Worm (Caenorhabditis elegans): ENCODE results near the gene hlh-4.

Gene hlh-4

DNA sequence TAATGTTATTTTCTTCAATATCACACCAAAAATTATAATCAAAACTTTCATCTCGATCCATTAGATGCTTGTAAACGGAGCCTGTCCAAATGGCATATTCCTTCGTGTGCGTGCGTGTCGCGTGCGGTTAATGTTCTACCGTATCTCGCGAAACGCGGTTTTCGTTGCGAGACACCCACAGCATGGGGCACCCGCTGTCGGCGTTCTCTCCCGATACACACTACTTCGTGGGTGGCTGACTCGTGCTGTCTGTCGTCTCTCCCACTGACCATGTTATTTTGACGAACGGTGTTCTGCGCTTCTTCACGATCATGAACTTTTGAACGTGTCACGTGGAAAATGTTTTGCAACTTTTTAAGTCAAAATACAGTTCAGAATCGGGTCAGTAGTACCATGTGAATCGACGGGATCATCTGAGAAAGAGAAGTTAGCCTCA is 26.6 kb upstream of the hlh-4 start:
- peak; percentile 89 for TF ChIP-seq him-1 (tag; optimal IDR thresholded peaks at IDR 0.05)
- TF ChIP-seq W03F9.2 (tag; optimal IDR thresholded peaks at IDR 0.05), result peak; percentile 93
- peak; percentile 40 for TF ChIP-seq dao-5 (tag; optimal IDR thresholded peaks at IDR 0.05)

DNA sequence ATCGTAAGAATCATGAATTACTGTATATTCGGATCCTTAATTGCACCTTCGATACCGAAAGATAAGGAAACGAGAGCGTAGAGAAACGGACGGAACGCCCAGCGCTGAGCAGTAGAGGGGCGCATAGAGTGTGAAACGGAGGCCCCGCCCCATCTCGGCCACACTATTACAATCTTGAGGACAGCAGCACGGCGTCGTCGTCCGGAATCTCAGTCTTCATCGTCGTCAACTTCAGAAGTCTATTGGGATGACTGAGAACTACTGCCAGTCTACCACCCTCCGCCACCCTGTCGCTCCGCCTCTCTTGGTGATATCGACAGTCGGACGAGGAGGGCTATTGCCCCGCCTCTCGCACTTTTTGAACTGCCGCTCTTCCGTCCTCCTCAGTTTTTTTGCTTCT is 25.9 kb upstream of the hlh-4 start:
- no peak for TF ChIP-seq dao-5 (tag; optimal IDR thresholded peaks at IDR 0.05)
- no peak for TF ChIP-seq him-1 (tag; optimal IDR thresholded peaks at IDR 0.05)
- no peak for TF ChIP-seq W03F9.2 (tag; optimal IDR thresholded peaks at IDR 0.05)

DNA sequence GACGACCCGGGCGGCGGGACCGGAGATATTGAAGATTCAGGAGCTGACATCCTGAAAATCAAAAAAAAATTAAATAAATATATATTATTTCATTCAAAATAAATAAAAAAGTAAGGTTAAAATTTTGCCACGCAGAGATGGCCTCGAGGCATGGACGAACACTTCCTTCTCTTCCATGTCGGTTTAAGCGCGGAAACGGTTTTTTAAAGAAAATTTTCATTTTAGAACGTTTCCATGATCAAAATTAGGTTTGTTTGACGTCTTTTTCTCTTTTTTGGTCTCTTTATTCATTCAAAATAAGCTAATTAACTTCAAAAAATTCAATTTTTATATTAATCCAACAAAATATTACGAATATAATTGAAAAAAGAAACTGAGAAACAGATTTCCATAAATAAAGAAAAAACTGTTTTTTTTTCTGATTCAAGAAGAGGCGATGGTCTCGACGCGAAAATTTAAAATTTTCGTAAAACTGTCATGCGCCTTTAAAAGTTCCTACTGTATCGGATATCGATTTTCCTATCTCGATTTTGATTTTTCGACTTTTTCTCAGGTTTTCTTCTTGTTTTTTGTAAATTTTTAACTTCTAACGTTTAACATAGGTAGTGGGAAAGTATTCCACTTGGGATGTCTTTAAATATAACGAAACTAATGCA is 23.4 kb upstream of the hlh-4 start, which contains the start of gene gcc-2:
Gene gcc-2 (minus strand): TSS at position 51 of the 656 bp plus-strand sequence.
- TF ChIP-seq him-1 (tag; optimal IDR thresholded peaks at IDR 0.05) (no peak), W03F9.2 (tag; optimal IDR thresholded peaks at IDR 0.05) (peak; percentile 29)

- no peak for TF ChIP-seq W03F9.2 (tag; optimal IDR thresholded peaks at IDR 0.05)
- no peak for TF ChIP-seq dao-5 (tag; optimal IDR thresholded peaks at IDR 0.05)
- TF ChIP-seq him-1 (tag; optimal IDR thresholded peaks at IDR 0.05), result no peak
Measured at ce11 chrIII:9760184-9760583, 21.3 kb upstream of the hlh-4 start.

DNA sequence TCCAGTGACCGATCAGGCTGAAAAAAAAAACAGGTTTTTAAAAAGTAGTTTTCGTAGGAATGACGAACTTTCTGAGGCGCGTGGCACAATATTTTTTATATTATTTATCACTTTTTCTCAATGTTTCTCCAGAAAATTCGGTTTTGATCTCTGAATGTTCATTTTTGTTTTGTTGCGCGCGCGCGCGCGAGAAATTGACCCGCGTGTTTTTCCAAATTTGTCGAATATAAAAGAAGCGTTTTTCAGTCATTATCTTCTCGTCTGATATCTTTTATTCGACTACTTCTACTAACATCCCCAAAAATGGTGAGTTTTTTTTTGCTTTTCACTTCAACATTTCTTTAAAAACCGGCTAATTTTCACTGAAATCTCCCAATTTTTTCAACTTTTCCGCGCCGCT is 20.0 kb upstream of the hlh-4 start, which contains the start of gene rmd-1:
Gene rmd-1 (plus strand): TSS at position 247 of the 400 bp plus-strand sequence.
- TF ChIP-seq him-1 (tag; optimal IDR thresholded peaks at IDR 0.05) (no peak), dao-5 (tag; optimal IDR thresholded peaks at IDR 0.05) (no peak), W03F9.2 (tag; optimal IDR thresholded peaks at IDR 0.05) (no peak)

DNA sequence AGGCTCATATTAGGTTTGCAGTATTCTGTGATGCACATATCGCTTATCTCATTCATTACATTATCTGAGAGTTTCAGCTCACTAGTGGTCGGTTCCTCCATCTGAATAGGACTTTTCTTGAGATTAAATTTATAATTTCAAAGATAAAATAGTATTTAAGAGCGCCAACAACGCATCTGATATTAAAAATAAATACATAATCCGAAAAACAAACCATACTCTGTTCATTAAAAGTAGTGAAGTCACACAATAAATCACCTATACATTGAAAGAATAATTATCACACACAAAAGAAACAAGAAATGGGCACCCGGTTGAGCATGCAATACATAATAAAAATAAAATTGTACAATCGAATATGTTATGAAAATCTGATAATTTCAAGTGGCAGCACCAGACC is 18.6 kb upstream of the hlh-4 start, which contains the start of gene vps-53:
Gene vps-53 (minus strand): TSS at position 101 of the 400 bp plus-strand sequence.
- TF ChIP-seq W03F9.2 (tag; optimal IDR thresholded peaks at IDR 0.05) (no peak), him-1 (tag; optimal IDR thresholded peaks at IDR 0.05) (no peak), dao-5 (tag; optimal IDR thresholded peaks at IDR 0.05) (no peak)

- TF ChIP-seq dao-5 (tag; optimal IDR thresholded peaks at IDR 0.05) (no peak), him-1 (tag; optimal IDR thresholded peaks at IDR 0.05) (no peak), W03F9.2 (tag; optimal IDR thresholded peaks at IDR 0.05) (no peak)
Measured at ce11 chrIII:9752852-9753251, 14.0 kb upstream of the hlh-4 start, which contains the start of gene ech-6. TSS of gene ech-6 (minus strand) at chrIII:9752883.

ce11 chrIII:9751074-9751473 is 12.2 kb upstream of the hlh-4 start, which contains the start of gene T05G5.5:
TSS of gene T05G5.5 (minus strand) at chrIII:9751432.
- TF ChIP-seq W03F9.2 (tag; optimal IDR thresholded peaks at IDR 0.05) (no peak), him-1 (tag; optimal IDR thresholded peaks at IDR 0.05) (no peak), dao-5 (tag; optimal IDR thresholded peaks at IDR 0.05) (no peak)

DNA sequence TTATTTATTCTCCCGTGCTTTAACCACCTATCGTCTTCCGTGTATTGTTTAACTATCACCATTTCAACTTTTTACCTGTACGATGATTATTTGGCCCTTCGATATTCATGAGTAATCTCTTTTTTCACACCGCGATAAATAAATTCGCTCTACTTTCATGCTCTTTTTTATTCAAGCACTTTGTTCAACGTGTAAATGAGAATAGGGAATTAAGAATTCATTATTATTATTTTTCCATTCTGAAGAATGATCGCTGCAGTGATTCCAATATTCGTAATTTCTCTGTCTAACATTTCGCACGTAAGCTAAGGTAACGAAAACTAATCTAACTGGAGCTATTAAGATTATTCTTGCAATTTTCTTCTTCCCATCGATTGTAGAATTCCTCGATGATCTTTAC is 9.8 kb upstream of the hlh-4 start, which contains the start of gene T05G5.4:
Gene T05G5.4 (plus strand): TSS at position 241 of the 400 bp plus-strand sequence.
- no peak for TF ChIP-seq W03F9.2 (tag; optimal IDR thresholded peaks at IDR 0.05)
- TF ChIP-seq dao-5 (tag; optimal IDR thresholded peaks at IDR 0.05), result no peak
- no peak for TF ChIP-seq him-1 (tag; optimal IDR thresholded peaks at IDR 0.05)

DNA sequence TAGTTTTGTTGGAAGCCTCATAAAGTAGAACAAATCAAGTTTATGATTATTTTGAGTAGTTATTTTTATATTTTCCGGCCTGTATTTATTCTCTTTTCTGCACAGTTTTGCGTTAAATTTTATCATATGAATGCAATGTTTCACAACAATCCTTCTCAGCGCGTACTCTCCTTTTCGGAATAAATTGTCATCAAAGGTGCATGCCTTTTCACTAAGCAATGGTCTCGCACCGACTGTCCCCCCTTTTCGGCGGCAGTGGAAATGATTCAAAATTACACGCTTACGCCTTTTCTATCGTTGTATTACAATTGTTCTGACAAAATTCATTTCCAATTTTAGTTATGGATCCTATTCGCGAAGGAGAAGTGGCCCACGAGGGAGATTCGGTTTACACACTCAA is 8.3 kb upstream of the hlh-4 start, which contains the start of the genes iff-1 and cdk-1:
Gene iff-1 (minus strand): TSS at position 61 of the 400 bp plus-strand sequence.
Gene cdk-1 (plus strand): TSS at position 340 of the 400 bp plus-strand sequence.
- no peak for TF ChIP-seq W03F9.2 (tag; optimal IDR thresholded peaks at IDR 0.05)
- no peak for TF ChIP-seq him-1 (tag; optimal IDR thresholded peaks at IDR 0.05)
- TF ChIP-seq dao-5 (tag; optimal IDR thresholded peaks at IDR 0.05), result no peak

- TF ChIP-seq W03F9.2 (tag; optimal IDR thresholded peaks at IDR 0.05) (no peak), dao-5 (tag; optimal IDR thresholded peaks at IDR 0.05) (no peak), him-1 (tag; optimal IDR thresholded peaks at IDR 0.05) (no peak)
Measured at ce11 chrIII:9746665-9747064, 7.8 kb upstream of the hlh-4 start.

DNA sequence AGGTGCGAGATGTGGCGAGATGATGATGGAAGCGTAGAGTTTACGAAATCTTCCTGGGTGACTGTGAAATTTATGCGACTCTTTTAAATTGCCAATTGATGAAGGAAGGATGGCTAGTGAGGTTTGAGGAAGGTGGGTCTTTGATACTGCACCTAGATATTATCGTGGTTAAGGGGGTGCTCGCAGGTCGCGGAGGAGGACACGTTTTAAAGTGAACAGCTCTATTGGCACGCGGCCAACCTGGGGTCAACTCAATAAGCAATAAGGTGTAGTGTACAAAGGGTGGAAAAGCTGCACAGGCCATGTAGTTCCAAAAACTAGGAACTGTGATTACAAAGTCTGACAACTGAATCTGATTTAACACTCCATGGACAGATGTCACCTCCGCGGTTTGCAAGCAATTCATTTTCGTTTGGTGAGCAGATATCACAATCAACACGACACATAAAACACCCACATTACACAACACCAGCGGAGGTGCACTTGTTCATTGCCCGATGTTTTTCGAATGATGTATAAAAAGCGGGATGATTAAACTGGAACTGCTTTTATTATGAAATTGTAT is 6.6 kb upstream of the hlh-4 start:
- no peak for TF ChIP-seq him-1 (tag; optimal IDR thresholded peaks at IDR 0.05)
- no peak for TF ChIP-seq dao-5 (tag; optimal IDR thresholded peaks at IDR 0.05)
- no peak for TF ChIP-seq W03F9.2 (tag; optimal IDR thresholded peaks at IDR 0.05)

DNA sequence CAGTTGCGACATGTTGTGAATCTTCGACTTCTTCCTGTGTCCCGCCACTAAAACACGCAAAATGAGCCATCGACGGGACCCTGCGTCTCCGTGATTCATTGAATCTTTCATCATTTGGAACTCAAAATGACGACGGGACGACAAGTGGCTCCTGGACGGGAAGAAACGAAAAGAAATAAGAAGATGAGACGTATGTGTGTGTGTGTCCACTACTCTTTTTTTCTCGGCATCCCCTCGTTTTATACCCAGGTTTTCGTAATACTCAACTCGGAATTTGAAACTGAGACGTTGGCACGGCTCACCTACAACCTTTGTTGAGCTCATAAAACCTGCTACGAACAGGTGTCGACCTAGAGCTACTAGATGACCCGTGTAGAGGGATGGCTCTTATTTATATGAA is 5.7 kb upstream of the hlh-4 start:
- TF ChIP-seq dao-5 (tag; optimal IDR thresholded peaks at IDR 0.05) (no peak), him-1 (tag; optimal IDR thresholded peaks at IDR 0.05) (no peak), W03F9.2 (tag; optimal IDR thresholded peaks at IDR 0.05) (no peak)

- no peak for TF ChIP-seq W03F9.2 (tag; optimal IDR thresholded peaks at IDR 0.05)
- TF ChIP-seq dao-5 (tag; optimal IDR thresholded peaks at IDR 0.05), result no peak
- no peak for TF ChIP-seq him-1 (tag; optimal IDR thresholded peaks at IDR 0.05)
Measured at ce11 chrIII:9743239-9743638, 4.4 kb upstream of the hlh-4 start, which contains the start of gene T05G5.1. TSS of gene T05G5.1 (minus strand) at chrIII:9743339.
